Worm (Caenorhabditis elegans) whole organism, midembryonic: ENCODE measurements around the gene toe-1.

Experiments used
- T22C8.4 ChIP-seq: fragments of 200-800 bp; sonication (Bioruptor generic); IDR thresholded peaks from 2 replicates; pipeline ENCODE4 v1.3.6; 2022; ENCODE audit warnings: missing genetic modification characterization, missing compliant biosample characterization
- cog-1 ChIP-seq: sonication (generic microtip); optimal IDR thresholded peaks from 2 replicates; lab custom pipeline; 2016; ENCODE audit warnings: missing genetic modification characterization, missing compliant biosample characterization
- flt-1 ChIP-seq: fragments of 200-800 bp; sonication (Bioruptor generic); IDR thresholded peaks from 2 replicates; pipeline ENCODE4 v1.3.6; 2022; ENCODE audit warnings: missing genetic modification characterization, missing compliant biosample characterization
- klf-2 ChIP-seq: fragments of 200-800 bp; sonication (Bioruptor generic); conservative IDR thresholded peaks from 2 replicates; pipeline ENCODE4 v1.3.6; 2022; ENCODE audit warnings: missing genetic modification reagents, missing genetic modification characterization, missing compliant biosample characterization
- med-1 ChIP-seq: sonication (generic microtip); optimal IDR thresholded peaks from 2 replicates; lab custom pipeline; 2017; ENCODE audit warnings: missing genetic modification characterization, mild to moderate bottlenecking, missing compliant biosample characterization, antibody characterized with exemption, missing genetic modification reagents; ENCODE audit not compliant: insufficient read depth
- ref-1 ChIP-seq: fragments of 200-800 bp; sonication (Bioruptor generic); conservative IDR thresholded peaks from 2 replicates; pipeline ENCODE4 v1.3.6; 2022; ENCODE audit warnings: missing genetic modification reagents, missing genetic modification characterization, missing compliant biosample characterization
- tab-1 ChIP-seq: fragments of 200-800 bp; sonication (Bioruptor generic); IDR thresholded peaks from 2 replicates; pipeline ENCODE4 v1.3.6; 2022; ENCODE audit warnings: missing genetic modification characterization, missing compliant biosample characterization
- ztf-23 ChIP-seq: fragments of 200-800 bp; sonication (Bioruptor generic); IDR thresholded peaks from 2 replicates; pipeline ENCODE4 v1.3.6; 2022; ENCODE audit warnings: missing genetic modification reagents, missing genetic modification characterization, missing compliant biosample characterization

ce11 chrII:4441278-4441677 lies 16.3 kb downstream of the toe-1 start:
- TF ChIP-seq cog-1 (tag; lab: Kevin White, UChicago) (no peak), ref-1 (GFP tag; lab: Robert Waterston, UW) (no peak), flt-1 (GFP tag; lab: Robert Waterston, UW) (no peak), T22C8.4 (GFP tag; lab: Robert Waterston, UW) (no peak), med-1 (GFP tag; lab: Kevin White, UChicago) (no peak), ztf-23 (GFP tag; lab: Robert Waterston, UW) (no peak), tab-1 (GFP tag; lab: Robert Waterston, UW) (no peak), klf-2 (no peak)
